Worm (Caenorhabditis elegans) whole organism, mixed stage, embryonic: Measurements from ENCODE around the gene T01D3.1.

Source experiments
- flh-1 ChIP-seq: fragments of 200-800 bp; sonication (Bioruptor generic); optimal IDR thresholded peaks from 2 replicates; lab custom pipeline; 2018; ENCODE audit warnings: mild to moderate bottlenecking, missing genetic modification characterization, moderate library complexity, missing compliant biosample characterization
- nhr-237 ChIP-seq: fragments of 150-350 bp; optimal IDR thresholded peaks from 2 replicates; lab custom pipeline; 2014; ENCODE audit warnings: missing biosample characterization, missing genetic modification characterization
- nhr-76 ChIP-seq: sonication (generic microtip); optimal IDR thresholded peaks from 2 replicates; lab custom pipeline; 2017; ENCODE audit warnings: missing biosample characterization, missing genetic modification characterization
- unc-62 ChIP-seq: fragments of 150-350 bp; optimal IDR thresholded peaks from 2 replicates; lab custom pipeline; 2014; ENCODE audit warnings: missing biosample characterization, missing genetic modification reagents, missing genetic modification characterization

DNA sequence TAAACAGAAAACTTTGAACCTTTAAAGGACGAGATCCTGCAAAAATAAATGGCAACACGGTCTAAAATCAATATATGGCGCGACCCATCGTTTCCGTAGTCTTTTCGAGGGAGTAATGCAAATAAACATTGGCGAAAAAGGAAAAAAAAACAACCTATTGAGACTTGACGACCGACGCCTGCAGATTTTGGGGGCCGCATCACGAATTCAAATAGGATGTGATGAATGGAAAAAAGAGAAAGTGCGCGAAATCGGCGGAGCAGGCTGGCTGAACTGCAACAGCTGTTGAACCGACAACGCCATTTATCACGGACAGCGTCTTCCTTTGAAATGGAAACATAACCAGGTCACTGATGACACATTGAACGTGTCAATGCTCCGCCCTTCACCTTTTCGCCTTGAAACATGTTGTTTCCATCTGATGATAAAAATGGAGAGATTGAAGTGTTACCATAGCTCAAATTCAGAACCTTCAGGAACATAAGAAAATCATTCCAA is 31.8 kb upstream of the T01D3.1 start:
- TF ChIP-seq flh-1 (no peak), nhr-237 (tag; lab: Kevin White, UChicago) (no peak), nhr-76 (tag; lab: Kevin White, UChicago) (no peak), unc-62 (GFP tag; lab: Kevin White, UChicago) (peak; percentile 44)
